Worm (Caenorhabditis elegans) whole organism, L2 larva: Measurements from ENCODE around the gene str-144.

Source experiments
- ZK546.5 ChIP-seq: sonication (generic microtip); optimal IDR thresholded peaks from 2 replicates; lab custom pipeline; 2017; ENCODE audit warnings: missing biosample characterization, missing genetic modification characterization
- dmd-4 ChIP-seq: sonication (generic microtip); optimal IDR thresholded peaks from 2 replicates; lab custom pipeline; 2017; ENCODE audit warnings: missing biosample characterization, missing genetic modification characterization
- egl-27 ChIP-seq: sonication (generic microtip); optimal IDR thresholded peaks from 3 replicates; lab custom pipeline; 2017; ENCODE audit warnings: missing biosample characterization, missing genetic modification reagents, missing genetic modification characterization
- lin-13 ChIP-seq: fragments of 150-350 bp; optimal IDR thresholded peaks from 2 replicates; lab custom pipeline; 2014; ENCODE audit warnings: missing biosample characterization, missing genetic modification reagents, missing genetic modification characterization
- nhr-11 ChIP-seq: fragments of 150-350 bp; optimal IDR thresholded peaks from 2 replicates; lab custom pipeline; 2014; ENCODE audit warnings: missing biosample characterization, missing genetic modification characterization
- nhr-129 ChIP-seq: fragments of 150-350 bp; optimal IDR thresholded peaks from 2 replicates; lab custom pipeline; 2014; ENCODE audit warnings: missing biosample characterization, missing genetic modification characterization
- nhr-237 ChIP-seq: fragments of 150-350 bp; optimal IDR thresholded peaks from 2 replicates; lab custom pipeline; 2014; ENCODE audit warnings: missing biosample characterization, missing genetic modification characterization
- sem-4 ChIP-seq: fragments of 150-350 bp; optimal IDR thresholded peaks from 2 replicates; lab custom pipeline; 2014; ENCODE audit warnings: missing biosample characterization, missing genetic modification reagents, missing genetic modification characterization

DNA sequence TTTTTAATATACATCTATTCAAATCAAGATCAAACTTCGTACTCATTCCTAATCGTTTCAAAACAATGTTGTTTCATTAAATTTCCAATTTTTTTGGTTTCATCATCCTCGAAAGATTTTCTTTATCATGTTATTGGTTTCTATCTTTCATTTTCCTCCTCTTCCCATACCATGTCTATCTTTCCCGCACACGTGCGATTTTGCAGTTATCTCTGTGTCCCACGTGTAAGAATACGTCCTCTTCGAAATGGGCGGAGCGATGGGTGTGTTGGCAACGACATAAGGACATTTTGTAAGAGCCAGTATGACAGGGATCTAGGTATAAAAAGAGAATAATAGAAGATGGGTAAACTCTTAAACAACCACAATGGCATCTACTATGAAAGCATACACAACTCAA lies 45.6 kb downstream of the str-144 start, which contains the start of gene F43H9.4:
- TF ChIP-seq lin-13 (GFP tag; lab: Kevin White, UChicago) (no peak), dmd-4 (no peak), ZK546.5 (no peak), nhr-129 (tag; lab: Kevin White, UChicago) (peak; percentile 42), nhr-11 (tag; lab: Kevin White, UChicago) (no peak), nhr-237 (tag; lab: Kevin White, UChicago) (no peak), sem-4 (tag; lab: Kevin White, UChicago) (no peak), egl-27 (tag; lab: Kevin White, UChicago) (no peak)
